Fruit fly (Drosophila melanogaster) whole organism, embryonic: Measurements from ENCODE around the gene Aprt.

Experiments
- Ada2b ChIP-seq: fragments of 200-800 bp; sonication (Bioruptor generic); IDR thresholded peaks from 2 replicates; pipeline ENCODE4 v1.3.6; 2022; ENCODE audit warnings: missing biosample characterization, missing genetic modification characterization
- CG11085 ChIP-seq: fragments of 200-800 bp; sonication (Bioruptor generic); IDR thresholded peaks from 2 replicates; pipeline ENCODE4 v1.3.6; 2022; ENCODE audit warnings: missing biosample characterization, missing genetic modification characterization
- CG11247 ChIP-seq: fragments of 200-800 bp; sonication (Bioruptor generic); IDR thresholded peaks from 2 replicates; pipeline ENCODE4 v1.3.6; 2022; ENCODE audit warnings: missing biosample characterization, missing genetic modification characterization
- CG11456 ChIP-seq: fragments of 200-800 bp; sonication (Bioruptor generic); IDR thresholded peaks from 3 replicates; pipeline ENCODE4 v1.3.6; 2022; ENCODE audit warnings: missing biosample characterization, missing genetic modification characterization
- CG11695 ChIP-seq: fragments of 200-800 bp; sonication (Bioruptor generic); IDR thresholded peaks from 3 replicates; pipeline ENCODE4 v1.3.6; 2022; ENCODE audit warnings: missing biosample characterization, missing genetic modification characterization
- CG12299 ChIP-seq: fragments of 200-800 bp; sonication (Bioruptor generic); optimal IDR thresholded peaks from 2 replicates; lab custom pipeline; 2018; ENCODE audit warnings: missing biosample characterization, mild to moderate bottlenecking, missing genetic modification characterization
- CG13296 ChIP-seq: fragments of 200-800 bp; sonication (Bioruptor generic); optimal IDR thresholded peaks from 3 replicates; lab custom pipeline; 2018; ENCODE audit warnings: missing biosample characterization, mild to moderate bottlenecking, missing genetic modification characterization
- CG14441 ChIP-seq: fragments of 200-800 bp; sonication (Bioruptor generic); IDR thresholded peaks from 2 replicates; pipeline ENCODE4 v1.3.6; 2022; ENCODE audit warnings: missing biosample characterization, missing genetic modification characterization
- CG14667 ChIP-seq: fragments of 200-800 bp; sonication (Bioruptor generic); IDR thresholded peaks from 2 replicates; pipeline ENCODE4 v1.3.6; 2022; ENCODE audit warnings: missing biosample characterization, missing genetic modification characterization
- CG15073 ChIP-seq: fragments of 200-800 bp; sonication (Bioruptor generic); optimal IDR thresholded peaks from 2 replicates; lab custom pipeline; 2016; ENCODE audit warnings: missing biosample characterization, missing genetic modification characterization
- CG17359 ChIP-seq: fragments of 200-800 bp; sonication (Bioruptor generic); optimal IDR thresholded peaks from 3 replicates; lab custom pipeline; 2018; ENCODE audit warnings: missing biosample characterization, mild to moderate bottlenecking, missing genetic modification characterization, moderate library complexity
- CG3065 ChIP-seq: fragments of 200-800 bp; sonication (Bioruptor generic); optimal IDR thresholded peaks from 2 replicates; lab custom pipeline; 2016; ENCODE audit warnings: missing biosample characterization, missing genetic modification characterization
- CG32532 ChIP-seq: fragments of 200-800 bp; sonication (Bioruptor generic); IDR thresholded peaks from 2 replicates; pipeline ENCODE4 v1.3.6; 2022; ENCODE audit warnings: missing biosample characterization, missing genetic modification characterization
- CG32772 ChIP-seq: fragments of 200-800 bp; sonication (Bioruptor generic); IDR thresholded peaks from 2 replicates; pipeline ENCODE4 v1.3.6; 2022; ENCODE audit warnings: missing biosample characterization, missing genetic modification characterization
- CG3281 ChIP-seq: fragments of 200-800 bp; sonication (Bioruptor generic); optimal IDR thresholded peaks from 3 replicates; lab custom pipeline; 2017; ENCODE audit warnings: missing biosample characterization, mild to moderate bottlenecking, missing genetic modification characterization
- CG3847 ChIP-seq: fragments of 200-800 bp; sonication (Bioruptor generic); IDR thresholded peaks from 2 replicates; pipeline ENCODE4 v1.3.6; 2022; ENCODE audit warnings: missing biosample characterization, missing genetic modification characterization
- CG4730 ChIP-seq: fragments of 200-800 bp; sonication (Bioruptor generic); IDR thresholded peaks from 2 replicates; pipeline ENCODE4 v1.3.6; 2022; ENCODE audit warnings: missing biosample characterization, missing genetic modification characterization
- CG9215 ChIP-seq: fragments of 200-800 bp; sonication (Bioruptor generic); IDR thresholded peaks from 2 replicates; pipeline ENCODE4 v1.3.6; 2022; ENCODE audit warnings: missing biosample characterization, missing genetic modification characterization
- CrebB ChIP-seq: fragments of 200-800 bp; sonication (Bioruptor generic); optimal IDR thresholded peaks from 3 replicates; lab custom pipeline; 2018; ENCODE audit warnings: missing biosample characterization, mild to moderate bottlenecking, missing genetic modification characterization
- D19A ChIP-seq: fragments of 200-800 bp; optimal IDR thresholded peaks from 3 replicates; lab custom pipeline; 2019; ENCODE audit warnings: missing biosample characterization, mild to moderate bottlenecking, missing genetic modification characterization, moderate library complexity
- Drgx ChIP-seq: fragments of 200-800 bp; sonication (Bioruptor generic); IDR thresholded peaks from 2 replicates; pipeline ENCODE4 v1.3.6; 2022; ENCODE audit warnings: missing biosample characterization, missing genetic modification characterization
- HHEX ChIP-seq: fragments of 200-800 bp; sonication (Bioruptor generic); optimal IDR thresholded peaks from 3 replicates; lab custom pipeline; 2017; ENCODE audit warnings: missing biosample characterization, mild to moderate bottlenecking, missing genetic modification characterization, missing genetic modification reagents
- Hey ChIP-seq: fragments of 200-800 bp; sonication (Bioruptor generic); optimal IDR thresholded peaks from 3 replicates; lab custom pipeline; 2018; ENCODE audit warnings: missing biosample characterization, mild to moderate bottlenecking, missing genetic modification characterization
- Hsf ChIP-seq: fragments of 200-800 bp; sonication (Bioruptor generic); optimal IDR thresholded peaks from 3 replicates; lab custom pipeline; 2016; ENCODE audit warnings: missing biosample characterization, missing genetic modification characterization
- Lhr ChIP-seq: fragments of 200-800 bp; sonication (Bioruptor generic); optimal IDR thresholded peaks from 3 replicates; lab custom pipeline; 2017; ENCODE audit warnings: mild to moderate bottlenecking, missing biosample characterization, missing genetic modification reagents, missing genetic modification characterization
- Lim3 ChIP-seq: fragments of 200-800 bp; sonication (Bioruptor generic); IDR thresholded peaks from 2 replicates; pipeline ENCODE4 v1.3.6; 2022; ENCODE audit warnings: missing biosample characterization, missing genetic modification characterization
- Meics ChIP-seq: fragments of 200-800 bp; sonication (Bioruptor generic); optimal IDR thresholded peaks from 2 replicates; lab custom pipeline; 2017; ENCODE audit warnings: missing biosample characterization, mild to moderate bottlenecking, missing genetic modification characterization
- Nf-YB ChIP-seq: fragments of 200-800 bp; sonication (Bioruptor generic); optimal IDR thresholded peaks from 3 replicates; lab custom pipeline; 2019; ENCODE audit warnings: missing biosample characterization, mild to moderate bottlenecking, missing genetic modification characterization, moderate library complexity
- Optix ChIP-seq: fragments of 200-800 bp; sonication (Bioruptor generic); IDR thresholded peaks from 3 replicates; pipeline ENCODE4 v1.3.6; 2022; ENCODE audit warnings: missing biosample characterization, missing genetic modification characterization
- Ptx1 ChIP-seq: fragments of 200-800 bp; sonication (Bioruptor generic); IDR thresholded peaks from 2 replicates; pipeline ENCODE4 v1.3.6; 2022; ENCODE audit warnings: missing biosample characterization, missing genetic modification characterization
- Rfx ChIP-seq: fragments of 200-800 bp; sonication (Bioruptor generic); IDR thresholded peaks from 2 replicates; pipeline ENCODE4 v1.3.6; 2022; ENCODE audit warnings: missing biosample characterization, missing genetic modification characterization
- Six4 ChIP-seq: fragments of 200-800 bp; sonication (Bioruptor generic); optimal IDR thresholded peaks from 2 replicates; lab custom pipeline; 2016; ENCODE audit warnings: missing biosample characterization, missing genetic modification characterization
- ac ChIP-seq: fragments of 200-800 bp; sonication (Bioruptor generic); optimal IDR thresholded peaks from 3 replicates; lab custom pipeline; 2017; ENCODE audit warnings: missing biosample characterization, mild to moderate bottlenecking, missing genetic modification characterization
- al ChIP-seq: fragments of 200-800 bp; sonication (Bioruptor generic); IDR thresholded peaks from 2 replicates; pipeline ENCODE4 v1.3.6; 2022; ENCODE audit warnings: missing biosample characterization, missing genetic modification characterization
- cwo ChIP-seq: fragments of 200-800 bp; sonication (Bioruptor generic); optimal IDR thresholded peaks from 3 replicates; lab custom pipeline; 2017; ENCODE audit warnings: missing biosample characterization, missing genetic modification characterization, mild to moderate bottlenecking, moderate library complexity, missing genetic modification reagents
- dimm ChIP-seq: fragments of 200-800 bp; sonication (Bioruptor generic); IDR thresholded peaks from 2 replicates; pipeline ENCODE4 v1.3.6; 2022; ENCODE audit warnings: missing biosample characterization, missing genetic modification characterization
- dysf ChIP-seq: fragments of 200-800 bp; sonication (Bioruptor generic); IDR thresholded peaks from 3 replicates; pipeline ENCODE4 v1.3.6; 2022; ENCODE audit warnings: missing biosample characterization, missing genetic modification characterization
- exex ChIP-seq: fragments of 200-800 bp; sonication (Bioruptor generic); optimal IDR thresholded peaks from 4 replicates; lab custom pipeline; 2018; ENCODE audit warnings: missing biosample characterization, mild to moderate bottlenecking, missing genetic modification characterization, moderate library complexity
- fd96Cb ChIP-seq: fragments of 200-800 bp; sonication (Bioruptor generic); optimal IDR thresholded peaks from 2 replicates; lab custom pipeline; 2018; ENCODE audit warnings: missing biosample characterization, mild to moderate bottlenecking, missing genetic modification characterization, moderate library complexity
- lmd ChIP-seq: fragments of 200-800 bp; sonication (Bioruptor generic); IDR thresholded peaks from 2 replicates; pipeline ENCODE4 v1.3.6; 2022; ENCODE audit warnings: missing biosample characterization, missing genetic modification characterization
- prd ChIP-seq, 3 experiments: fragments of >200 bp in 2 of 3; fragments of 200-800 bp in 1 of 3; sonication (Bioruptor generic) in 1 of 3; optimal IDR thresholded peaks in 2 of 3; IDR thresholded peaks in 1 of 3; 2 replicates in 2 of 3; 3 replicates in 1 of 3; pipeline versions ENCODE4 v1.3.6 to Lab custom; 2017 to 2022; ENCODE audit warnings: missing biosample characterization in 1 of 3, missing genetic modification characterization in 1 of 3
- row ChIP-seq: fragments of 200-800 bp; sonication (Bioruptor generic); IDR thresholded peaks from 3 replicates; pipeline ENCODE4 v1.3.6; 2022; ENCODE audit warnings: missing biosample characterization, missing genetic modification characterization
- sim ChIP-seq: fragments of 200-800 bp; sonication (Bioruptor generic); IDR thresholded peaks from 2 replicates; pipeline ENCODE4 v1.3.6; 2022; ENCODE audit warnings: missing biosample characterization, missing genetic modification characterization
- sob ChIP-seq: fragments of 200-800 bp; sonication (Bioruptor generic); IDR thresholded peaks from 2 replicates; pipeline ENCODE4 v1.3.6; 2022; ENCODE audit warnings: missing biosample characterization, missing genetic modification characterization
- sr ChIP-seq: fragments of 200-800 bp; sonication (Bioruptor generic); IDR thresholded peaks from 3 replicates; pipeline ENCODE4 v1.3.6; 2022; ENCODE audit warnings: missing biosample characterization, missing genetic modification characterization
- ssp ChIP-seq: fragments of 200-800 bp; sonication (Bioruptor generic); IDR thresholded peaks from 2 replicates; pipeline ENCODE4 v1.3.6; 2022; ENCODE audit warnings: missing biosample characterization, missing genetic modification characterization
- tap ChIP-seq: fragments of 200-800 bp; optimal IDR thresholded peaks from 3 replicates; lab custom pipeline; 2019; ENCODE audit warnings: missing biosample characterization, mild to moderate bottlenecking, missing genetic modification characterization, moderate library complexity
- tgo ChIP-seq: fragments of 200-800 bp; sonication (Bioruptor generic); IDR thresholded peaks from 3 replicates; pipeline ENCODE4 v1.3.6; 2022; ENCODE audit warnings: missing biosample characterization, missing genetic modification characterization
- trem ChIP-seq: fragments of 200-800 bp; optimal IDR thresholded peaks from 3 replicates; lab custom pipeline; 2019; ENCODE audit warnings: missing biosample characterization, mild to moderate bottlenecking, missing genetic modification characterization, moderate library complexity
- ttk ChIP-seq: fragments of 200-800 bp; sonication (Bioruptor generic); IDR thresholded peaks from 2 replicates; pipeline ENCODE4 v2.1.2; 2022; ENCODE audit warnings: missing biosample characterization, missing genetic modification characterization
- vvl ChIP-seq: fragments of 200-800 bp; sonication (Bioruptor generic); IDR thresholded peaks from 2 replicates; pipeline ENCODE4 v1.3.6; 2022; ENCODE audit warnings: missing biosample characterization, missing genetic modification characterization

Aprt gene

dm6 chr3L:1868841-1869240, 16.0 kb downstream of the Aprt start (continued):
- peak; percentile 72 for TF ChIP-seq vvl (GFP tag; lab: Robert Waterston, UW)
- TF ChIP-seq exex (tag; lab: Kevin White, UChicago), result peak; percentile 31
- TF ChIP-seq D19A, result no peak
- peak; percentile 40; the same call in 1 of the 2 replicates for TF ChIP-seq ssp (GFP tag; lab: Robert Waterston, UW)
- peak; percentile 66 for TF ChIP-seq Rfx (GFP tag; lab: Robert Waterston, UW)
- TF ChIP-seq CG15073 (GFP tag; lab: Kevin White, UChicago), result no peak
- TF ChIP-seq lmd (GFP tag; lab: Robert Waterston, UW), result peak; percentile 80
- peak; percentile 2 for TF ChIP-seq cwo
- TF ChIP-seq Lim3 (GFP tag; lab: Robert Waterston, UW), result no peak
- no peak for TF ChIP-seq prd (optimal IDR thresholded peaks at IDR 0.05; lab: Kevin White, UChicago)
- TF ChIP-seq prd (GFP tag; IDR thresholded peaks at IDR 0.05; lab: Robert Waterston, UW), result peak; percentile 56; the same call in 1 of the 3 replicates
- TF ChIP-seq CG17359 (tag; lab: Kevin White, UChicago), result peak; percentile 60
- no peak for TF ChIP-seq CG3065 (GFP tag; lab: Kevin White, UChicago)
- TF ChIP-seq CG3847 (GFP tag; lab: Robert Waterston, UW), result no peak
- TF ChIP-seq CG11247 (GFP tag; lab: Robert Waterston, UW), result peak; percentile 19; the same call in 1 of the 2 replicates
- TF ChIP-seq CG14441 (GFP tag; lab: Robert Waterston, UW), result 0 out of 2 replicates have a peak, but pooled peaks have one; percentile 36
- TF ChIP-seq CG4730, result peak; percentile 24; the same call in 1 of the 2 replicates
- no peak for TF ChIP-seq sr (GFP tag; lab: Robert Waterston, UW)
- TF ChIP-seq CG13296 (GFP tag; lab: Kevin White, UChicago), result peak; percentile 22
- no peak for TF ChIP-seq dimm (GFP tag; lab: Robert Waterston, UW)
- TF ChIP-seq CG11085, result 0 out of 2 replicates have a peak, but pooled peaks have one; percentile 25
- TF ChIP-seq dysf, result peak; percentile 78
- TF ChIP-seq Drgx (GFP tag; lab: Robert Waterston, UW), result peak; percentile 72
- peak; percentile 35; the same call in 1 of the 2 replicates for TF ChIP-seq CG9215 (GFP tag; lab: Robert Waterston, UW)
- TF ChIP-seq trem (tag; lab: Kevin White, UChicago), result peak; percentile 1
- TF ChIP-seq CG12299 (tag; lab: Kevin White, UChicago), result no peak
- no peak for TF ChIP-seq CrebB
- TF ChIP-seq ttk (GFP tag; lab: Robert Waterston, UW), result peak; percentile 29; the same call in 1 of the 2 replicates
- peak; percentile 47 for TF ChIP-seq Ptx1
- TF ChIP-seq CG32532, result peak; percentile 77
- TF ChIP-seq Meics, result peak; percentile 46
- peak; percentile 3 for TF ChIP-seq fd96Cb (tag; lab: Kevin White, UChicago)
- 0 out of 3 replicates have a peak, but pooled peaks have one; percentile 27 for TF ChIP-seq CG11456 (GFP tag; lab: Robert Waterston, UW)
- TF ChIP-seq Six4 (GFP tag; lab: Kevin White, UChicago), result peak; percentile 11
- peak; percentile 63 for TF ChIP-seq tgo (GFP tag; lab: Robert Waterston, UW)
- peak; percentile 65 for TF ChIP-seq tap (tag; lab: Kevin White, UChicago)
- peak; percentile 93 for TF ChIP-seq CG11695 (GFP tag; lab: Robert Waterston, UW)
- peak; percentile 26; the same call in 1 of the 2 replicates for TF ChIP-seq CG14667 (GFP tag; lab: Robert Waterston, UW)
- TF ChIP-seq Optix (GFP tag; lab: Robert Waterston, UW), result no peak; the same call in 2 of the 3 replicates
- TF ChIP-seq ac (GFP tag; lab: Kevin White, UChicago), result no peak
- no peak for TF ChIP-seq Nf-YB (GFP tag; lab: Kevin White, UChicago)
- TF ChIP-seq sim (GFP tag; lab: Robert Waterston, UW), result 0 out of 2 replicates have a peak, but pooled peaks have one; percentile 20
- peak; percentile 41; the same call in 1 of the 2 replicates for TF ChIP-seq al (GFP tag; lab: Robert Waterston, UW)
- TF ChIP-seq Ada2b (GFP tag; lab: Robert Waterston, UW), result no peak
- TF ChIP-seq row (GFP tag; lab: Robert Waterston, UW), result peak; percentile 28; the same call in 1 of the 3 replicates
- peak; percentile 45 for TF ChIP-seq HHEX (GFP tag; lab: Kevin White, UChicago)
- TF ChIP-seq Hsf, result no peak
- no peak for TF ChIP-seq Lhr (GFP tag; lab: Kevin White, UChicago)
- peak; percentile 74 for TF ChIP-seq sob (GFP tag; lab: Robert Waterston, UW)
- TF ChIP-seq CG3281 (GFP tag; lab: Kevin White, UChicago), result no peak
- TF ChIP-seq CG32772, result peak; percentile 54
- TF ChIP-seq Hey (tag; lab: Kevin White, UChicago), result no peak
